Worm (Caenorhabditis elegans) whole organism, L3 larva: ENCODE data around the gene aco-1.

Experiments
- ZK546.5 ChIP-seq: sonication (generic microtip); optimal IDR thresholded peaks from 2 replicates; lab custom pipeline; 2017; ENCODE audit warnings: missing biosample characterization, missing genetic modification characterization
- aly-2 ChIP-seq: fragments of 150-350 bp; optimal IDR thresholded peaks from 2 replicates; lab custom pipeline; 2014; ENCODE audit warnings: missing biosample characterization, missing genetic modification characterization
- ama-1 ChIP-seq: fragments of 150-350 bp; optimal IDR thresholded peaks from 2 replicates; lab custom pipeline; 2018
- ceh-28 ChIP-seq: fragments of 150-350 bp; optimal IDR thresholded peaks from 2 replicates; lab custom pipeline; 2014; ENCODE audit warnings: missing biosample characterization, missing genetic modification reagents, missing genetic modification characterization
- ceh-9 ChIP-seq: sonication (generic microtip); optimal IDR thresholded peaks from 2 replicates; lab custom pipeline; 2018; ENCODE audit warnings: missing biosample characterization, missing genetic modification characterization
- egl-5 ChIP-seq: fragments of 150-350 bp; optimal IDR thresholded peaks from 2 replicates; lab custom pipeline; 2017; ENCODE audit warnings: missing biosample characterization, missing genetic modification reagents, missing genetic modification characterization, inconsistent platforms
- elt-1 ChIP-seq: fragments of 150-350 bp; optimal IDR thresholded peaks from 2 replicates; lab custom pipeline; 2014; ENCODE audit warnings: missing biosample characterization, missing genetic modification characterization
- elt-2 ChIP-seq: sonication (generic microtip); optimal IDR thresholded peaks from 2 replicates; lab custom pipeline; 2016; ENCODE audit warnings: missing genetic modification reagents, mild to moderate bottlenecking, missing genetic modification characterization, missing compliant biosample characterization
- elt-3 ChIP-seq, 3 experiments: fragments of 150-350 bp in 1 of 3; sonication (generic microtip) in 2 of 3; optimal IDR thresholded peaks; 2 replicates in 2 of 3; 4 replicates in 1 of 3; lab custom pipeline; 2014 to 2017; ENCODE audit warnings: missing biosample characterization in 3 of 3, missing genetic modification characterization in 3 of 3
- fkh-2 ChIP-seq: fragments of 150-350 bp; optimal IDR thresholded peaks from 2 replicates; lab custom pipeline; 2014; ENCODE audit warnings: missing biosample characterization, missing genetic modification reagents, missing genetic modification characterization
- fos-1 ChIP-seq: fragments of 150-350 bp; optimal IDR thresholded peaks from 2 replicates; lab custom pipeline; 2014; ENCODE audit warnings: missing biosample characterization, missing genetic modification characterization
- lin-15B ChIP-seq: fragments of 150-350 bp; optimal IDR thresholded peaks from 2 replicates; lab custom pipeline; 2014; ENCODE audit warnings: missing biosample characterization, missing genetic modification characterization
- lin-39 ChIP-seq: fragments of 150-350 bp; optimal IDR thresholded peaks from 2 replicates; lab custom pipeline; 2018; ENCODE audit warnings: missing biosample characterization, missing genetic modification reagents, missing genetic modification characterization
- mdl-1 ChIP-seq: fragments of 150-350 bp; optimal IDR thresholded peaks from 2 replicates; lab custom pipeline; 2014; ENCODE audit warnings: missing biosample characterization, missing genetic modification characterization
- mml-1 ChIP-seq: fragments of 150-350 bp; sonication (generic microtip); optimal IDR thresholded peaks from 3 replicates; lab custom pipeline; 2014; ENCODE audit warnings: missing biosample characterization, missing genetic modification characterization
- nhr-12 ChIP-seq: fragments of 150-350 bp; optimal IDR thresholded peaks from 2 replicates; lab custom pipeline; 2014; ENCODE audit warnings: missing biosample characterization, missing genetic modification characterization
- nhr-23 ChIP-seq: fragments of 150-350 bp; optimal IDR thresholded peaks from 2 replicates; lab custom pipeline; 2014; ENCODE audit warnings: missing biosample characterization, missing genetic modification reagents, missing genetic modification characterization
- nhr-237 ChIP-seq: fragments of 150-350 bp; optimal IDR thresholded peaks from 2 replicates; lab custom pipeline; 2014; ENCODE audit warnings: missing biosample characterization, missing genetic modification characterization
- nhr-25 ChIP-seq: sonication (generic microtip); optimal IDR thresholded peaks from 2 replicates; lab custom pipeline; 2017; ENCODE audit warnings: missing biosample characterization, missing genetic modification characterization
- nhr-28 ChIP-seq: fragments of 150-350 bp; optimal IDR thresholded peaks from 2 replicates; lab custom pipeline; 2014; ENCODE audit warnings: missing biosample characterization, missing genetic modification characterization
- nhr-43 ChIP-seq: sonication (generic microtip); optimal IDR thresholded peaks from 2 replicates; lab custom pipeline; 2016; ENCODE audit warnings: mild to moderate bottlenecking, missing genetic modification characterization, missing compliant biosample characterization; ENCODE audit not compliant: poor library complexity, severe bottlenecking
- nhr-76 ChIP-seq: fragments of 150-350 bp; sonication (generic microtip); optimal IDR thresholded peaks from 5 replicates; lab custom pipeline; 2014; ENCODE audit warnings: missing biosample characterization, missing genetic modification characterization
- pha-4 ChIP-seq: fragments of 150-350 bp; optimal IDR thresholded peaks from 2 replicates; lab custom pipeline; 2014; ENCODE audit warnings: missing biosample characterization, missing genetic modification reagents, missing genetic modification characterization
- sea-2 ChIP-seq: fragments of 150-350 bp; sonication (generic microtip); optimal IDR thresholded peaks from 4 replicates; lab custom pipeline; 2014; ENCODE audit warnings: missing biosample characterization, missing genetic modification reagents, missing genetic modification characterization
- skn-1 ChIP-seq: fragments of 150-350 bp; optimal IDR thresholded peaks from 2 replicates; lab custom pipeline; 2014; ENCODE audit warnings: missing biosample characterization, missing genetic modification characterization
- unc-39 ChIP-seq: sonication (generic microtip); optimal IDR thresholded peaks from 4 replicates; lab custom pipeline; 2017; ENCODE audit warnings: missing biosample characterization, missing genetic modification characterization
- unc-62 ChIP-seq: fragments of 150-350 bp; sonication (generic microtip); optimal IDR thresholded peaks from 4 replicates; lab custom pipeline; 2014; ENCODE audit warnings: missing biosample characterization, missing genetic modification reagents, missing genetic modification characterization
- ztf-11 ChIP-seq: fragments of 150-350 bp; optimal IDR thresholded peaks from 2 replicates; lab custom pipeline; 2014; ENCODE audit warnings: missing biosample characterization, missing genetic modification characterization

Gene aco-1

DNA sequence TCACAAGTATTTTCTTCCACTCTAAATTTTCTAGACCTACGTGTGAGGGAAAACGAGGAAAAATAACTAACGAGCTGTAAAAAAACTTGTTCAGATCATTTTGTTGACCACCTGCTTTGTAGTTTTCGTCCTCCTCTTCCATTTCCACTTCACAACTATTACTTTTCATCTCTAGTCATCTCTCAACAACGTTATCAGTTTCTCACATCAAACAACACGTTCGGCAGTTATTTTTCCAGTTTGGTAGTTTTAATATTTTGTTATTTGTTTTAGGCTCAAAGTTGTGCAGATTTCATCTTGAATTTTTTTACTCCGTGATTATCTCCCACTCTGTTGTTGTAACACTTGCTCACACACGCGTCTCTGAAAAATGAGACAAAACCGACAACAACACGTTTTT is 27.4 kb downstream of the aco-1 start:
- peak; percentile 5 for TF ChIP-seq elt-2 (tag; lab: Kevin White, UChicago)
- TF ChIP-seq mml-1 (tag; lab: Kevin White, UChicago) = no peak

DNA sequence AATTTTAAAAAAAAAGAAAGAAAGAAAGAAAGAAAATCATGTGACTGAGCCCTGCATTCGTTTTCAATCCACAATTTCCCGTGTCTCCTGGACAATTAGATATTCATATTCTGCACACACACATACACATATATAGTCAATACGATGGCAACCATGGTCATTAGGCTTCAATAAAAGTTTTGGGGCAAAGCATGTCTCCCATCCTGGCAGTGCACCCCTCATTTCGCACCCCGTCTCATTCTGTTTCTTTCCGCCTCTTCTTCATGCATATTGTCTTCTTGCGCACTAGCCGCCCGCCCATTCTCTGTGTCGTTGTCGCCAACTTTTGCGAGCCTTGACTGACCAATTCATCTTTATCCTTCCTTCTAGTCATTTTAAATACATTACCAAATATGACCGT is 28.0 kb downstream of the aco-1 start:
- TF ChIP-seq ama-1 (lab: Kevin White, UChicago) = no peak
- TF ChIP-seq unc-62 (GFP tag; lab: Kevin White, UChicago) = no peak
- no peak for TF ChIP-seq fkh-2 (tag; lab: Kevin White, UChicago)
- peak; percentile 19 for TF ChIP-seq sea-2 (GFP tag; lab: Kevin White, UChicago)
- TF ChIP-seq nhr-237 = no peak
- no peak for TF ChIP-seq elt-1
- no peak for TF ChIP-seq fos-1 (tag; lab: Kevin White, UChicago)
- no peak for TF ChIP-seq egl-5 (tag; lab: Kevin White, UChicago)
- TF ChIP-seq nhr-23 (tag; lab: Kevin White, UChicago) = no peak
- TF ChIP-seq aly-2 (tag; lab: Kevin White, UChicago) = no peak
- no peak for TF ChIP-seq ZK546.5 (tag; lab: Kevin White, UChicago)
- peak; percentile 66 for TF ChIP-seq lin-39 (tag; lab: Kevin White, UChicago)
- TF ChIP-seq skn-1 (tag; lab: Kevin White, UChicago) = no peak
- no peak for TF ChIP-seq mml-1 (tag; lab: Kevin White, UChicago)
- TF ChIP-seq nhr-76 (tag; lab: Kevin White, UChicago) = no peak
- TF ChIP-seq nhr-43 (tag; lab: Kevin White, UChicago) = no peak

DNA sequence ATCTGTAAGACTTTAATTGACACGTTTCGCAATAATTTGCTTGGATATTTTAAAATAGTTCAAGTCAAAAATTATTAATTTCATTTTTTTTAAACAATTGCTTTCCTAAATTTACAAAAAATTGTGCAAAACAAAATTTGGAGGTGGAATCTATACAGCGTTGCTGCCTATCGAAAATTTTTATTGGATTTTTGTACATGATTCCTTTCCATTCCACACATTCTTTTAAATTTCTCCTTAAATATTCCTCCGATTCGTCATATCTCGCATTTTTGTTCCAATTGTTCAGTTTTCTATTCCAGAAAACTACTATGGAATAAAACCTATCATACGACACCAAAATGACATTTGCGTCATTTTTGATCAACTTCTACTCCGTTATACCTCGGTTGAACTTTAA is 28.7 kb downstream of the aco-1 start, which contains the start of gene ttyh-1:
Gene ttyh-1, plus strand, starts transcription at position 301 of the 400 bp plus-strand sequence.
- no peak for TF ChIP-seq elt-1
- no peak for TF ChIP-seq ceh-9 (tag; lab: Kevin White, UChicago)
- TF ChIP-seq ZK546.5 (tag; lab: Kevin White, UChicago) = no peak
- TF ChIP-seq sea-2 (GFP tag; lab: Kevin White, UChicago) = no peak
- TF ChIP-seq nhr-28 (tag; lab: Kevin White, UChicago) = no peak
- TF ChIP-seq aly-2 (tag; lab: Kevin White, UChicago) = no peak

DNA sequence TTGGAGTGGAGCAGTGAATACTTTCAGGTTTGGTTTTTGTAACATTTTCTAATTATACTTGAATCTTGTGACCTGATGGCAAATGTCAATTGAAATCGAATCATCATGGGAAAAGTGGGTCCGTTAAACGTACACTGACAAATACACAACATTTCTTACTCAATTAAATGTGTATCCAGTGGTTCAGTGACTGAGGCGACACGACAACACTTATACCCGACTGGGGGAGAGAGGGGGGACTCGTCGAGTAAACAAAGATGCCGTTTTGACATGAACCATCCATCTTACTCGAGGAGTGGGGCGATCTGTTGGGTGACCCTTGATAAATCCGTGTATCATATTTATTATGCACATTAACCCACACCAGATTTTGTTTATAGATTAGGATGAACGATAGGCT is 29.2 kb downstream of the aco-1 start:
- TF ChIP-seq lin-39 (tag; lab: Kevin White, UChicago) (peak; percentile 81), nhr-25 (tag; lab: Kevin White, UChicago) (no peak), egl-5 (tag; lab: Kevin White, UChicago) (peak; percentile 90)

DNA sequence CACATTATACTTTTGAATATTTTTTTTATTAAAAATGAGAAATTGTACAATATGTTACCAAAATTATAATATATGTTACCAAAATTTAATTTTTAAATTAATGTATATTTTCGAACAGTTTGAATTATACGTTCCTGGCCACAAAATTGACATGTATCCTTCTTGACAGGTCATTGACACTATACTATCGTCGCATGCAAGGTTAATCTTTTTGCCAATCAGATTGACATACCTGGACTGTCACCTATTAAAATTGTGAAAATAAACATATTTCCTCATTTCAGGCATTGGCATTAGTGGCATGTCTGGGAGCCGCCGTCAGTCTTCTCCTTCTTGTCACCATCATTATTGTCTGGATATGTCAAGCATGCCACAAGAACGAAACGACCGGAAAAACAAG is 30.4 kb downstream of the aco-1 start:
- TF ChIP-seq ama-1 (lab: Kevin White, UChicago) (no peak), fkh-2 (tag; lab: Kevin White, UChicago) (no peak), skn-1 (tag; lab: Kevin White, UChicago) (no peak), unc-39 (tag; lab: Kevin White, UChicago) (no peak), elt-2 (tag; lab: Kevin White, UChicago) (no peak), ceh-28 (tag; lab: Kevin White, UChicago) (no peak), ztf-11 (tag; lab: Kevin White, UChicago) (no peak), ceh-9 (tag; lab: Kevin White, UChicago) (no peak)
- TF ChIP-seq, all 47 proteins: peak for 0

DNA sequence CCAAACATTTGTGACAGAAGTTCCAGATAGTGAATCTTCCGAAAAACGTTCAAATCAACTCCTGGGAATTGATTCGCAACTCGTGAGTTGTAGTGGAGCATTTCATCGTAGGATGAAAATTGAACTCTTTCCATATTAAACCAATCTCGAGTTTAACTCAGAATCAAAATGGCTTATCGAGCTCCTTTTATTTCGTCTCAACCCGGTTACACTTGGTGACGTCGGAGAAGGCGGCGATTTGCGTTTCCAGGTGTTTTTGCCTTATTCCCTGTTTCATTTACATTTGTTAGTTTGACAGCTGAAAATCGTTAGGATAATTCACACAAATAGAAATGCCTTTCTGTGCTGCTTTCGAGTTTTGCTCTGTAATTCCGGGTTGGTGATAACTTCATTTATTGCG is 35.8 kb downstream of the aco-1 start, which contains the start of gene F42E11.3:
Gene F42E11.3, minus strand, starts transcription at position 101 of the 400 bp plus-strand sequence.
- no peak for TF ChIP-seq skn-1 (tag; lab: Kevin White, UChicago)
- no peak for TF ChIP-seq ceh-9 (tag; lab: Kevin White, UChicago)
- no peak for TF ChIP-seq elt-3 (tag; optimal IDR thresholded peaks at IDR 0.05; lab: Kevin White, UChicago)
- TF ChIP-seq unc-39 (tag; lab: Kevin White, UChicago) = no peak

DNA sequence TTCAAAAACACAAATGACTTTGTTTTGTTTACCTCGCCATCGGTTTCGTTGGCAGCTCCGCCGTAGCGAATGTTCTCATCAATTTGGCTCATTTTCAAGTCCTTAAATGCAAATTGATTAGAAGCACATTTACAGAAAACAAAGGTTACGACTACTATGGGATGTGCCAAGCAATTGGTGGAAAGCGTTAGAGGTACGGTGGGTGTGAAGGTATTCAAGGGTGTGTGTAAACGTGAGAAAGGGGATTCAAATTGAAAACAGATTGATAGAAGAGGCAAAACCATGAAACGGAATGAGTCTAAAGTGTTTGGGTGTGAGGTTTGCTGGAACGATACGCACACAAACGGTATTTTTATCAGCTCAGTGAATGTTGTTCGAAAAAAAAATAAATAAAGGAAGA is 37.7 kb downstream of the aco-1 start, which contains the start of gene tni-1:
Gene tni-1, minus strand, starts transcription at position 101 of the 400 bp plus-strand sequence.
- TF ChIP-seq mml-1 (tag; lab: Kevin White, UChicago) = no peak
- no peak for TF ChIP-seq ceh-28 (tag; lab: Kevin White, UChicago)
- TF ChIP-seq mdl-1 (tag; lab: Kevin White, UChicago) = no peak
- no peak for TF ChIP-seq nhr-12 (tag; lab: Kevin White, UChicago)
- TF ChIP-seq unc-39 (tag; lab: Kevin White, UChicago) = no peak
- no peak for TF ChIP-seq lin-15B
- TF ChIP-seq nhr-28 (tag; lab: Kevin White, UChicago) = no peak
- no peak for TF ChIP-seq pha-4 (tag; lab: Kevin White, UChicago)
- TF ChIP-seq sea-2 (GFP tag; lab: Kevin White, UChicago) = no peak
- TF ChIP-seq elt-3 (tag; optimal IDR thresholded peaks at IDR 0.05; lab: Kevin White, UChicago) = no peak
- TF ChIP-seq elt-1 = no peak
- no peak for TF ChIP-seq elt-2 (tag; lab: Kevin White, UChicago)
- TF ChIP-seq ceh-9 (tag; lab: Kevin White, UChicago) = no peak
- no peak for TF ChIP-seq egl-5 (tag; lab: Kevin White, UChicago)
- no peak for TF ChIP-seq ztf-11 (tag; lab: Kevin White, UChicago)
